Worm (Caenorhabditis elegans): ENCODE data around the gene glb-34.
"Not testable (repeated sequence)": the region's sequence is repeated elsewhere in the genome, so short reads cannot be mapped to it uniquely, and the experiment has no call there.

DNA sequence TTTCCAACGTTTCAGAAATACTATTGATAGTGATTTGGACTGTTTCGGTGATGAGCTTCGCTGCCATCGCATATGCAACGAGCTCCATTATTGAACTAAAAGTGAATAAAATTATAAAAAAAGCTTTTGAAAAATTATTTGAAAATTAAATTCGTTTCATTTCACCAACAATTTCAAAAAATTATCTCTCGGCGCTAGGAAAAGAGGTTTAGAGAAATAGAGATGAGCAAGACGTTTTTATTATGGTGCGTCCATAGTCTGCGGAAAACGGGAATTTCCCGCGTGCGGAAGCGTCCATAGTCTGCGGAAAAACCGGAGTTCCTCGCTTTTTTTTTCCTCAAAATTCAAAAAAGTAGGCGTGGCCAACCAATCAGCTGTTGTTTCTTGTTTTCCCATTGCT lies 20.6 kb downstream of the glb-34 start, which contains the start of gene pals-30:
- TF ChIP-seq unc-39 (tag; optimal IDR thresholded peaks at IDR 0.05); ham-2 (GFP tag; optimal IDR thresholded peaks at IDR 0.05); elt-3 (tag; optimal IDR thresholded peaks at IDR 0.05); blmp-1 (tag; optimal IDR thresholded peaks at IDR 0.05); lsy-2 (tag; optimal IDR thresholded peaks at IDR 0.05); elt-1 (tag; optimal IDR thresholded peaks at IDR 0.05; ENCODE audit: borderline replicate concordance, insufficient read depth); nhr-12 (tag; optimal IDR thresholded peaks at IDR 0.05); ztf-11 (tag; optimal IDR thresholded peaks at IDR 0.05): not testable (repeated sequence)
